Worm (Caenorhabditis elegans) whole organism, L2 larva: ENCODE data around the gene sru-27.

ENCODE experiments used
- skn-1 ChIP-seq: sonication (generic microtip); optimal IDR thresholded peaks from 2 replicates; lab custom pipeline; 2017; ENCODE audit warnings: missing biosample characterization, missing genetic modification characterization
- snpc-4 ChIP-seq: fragments of 150-350 bp; optimal IDR thresholded peaks from 2 replicates; lab custom pipeline; 2014; ENCODE audit warnings: missing biosample characterization, missing genetic modification characterization

- TF ChIP-seq skn-1 (tag; lab: Kevin White, UChicago) = peak; percentile 0
- TF ChIP-seq snpc-4 (tag; lab: Kevin White, UChicago) = no peak
These were observed 32.3 kb upstream of the sru-27 start for ce11 chrV:1466949-1467348.
